Worm (Caenorhabditis elegans) whole organism, L2 larva: ENCODE results near the gene cho-1.
A peak's percentile ranks its signal among the peaks of the same experiment; 100 is the strongest.

Source experiments
- C34F6.9 ChIP-seq: fragments of 150-350 bp; optimal IDR thresholded peaks from 2 replicates; lab custom pipeline; 2014; ENCODE audit warnings: missing biosample characterization, missing genetic modification characterization
- R02D3.7 ChIP-seq: fragments of 150-350 bp; optimal IDR thresholded peaks from 2 replicates; lab custom pipeline; 2014; ENCODE audit warnings: missing biosample characterization, missing genetic modification characterization
- Y55F3AM.14 ChIP-seq: fragments of 200-800 bp; sonication (Bioruptor generic); optimal IDR thresholded peaks from 2 replicates; lab custom pipeline; 2018; ENCODE audit warnings: mild to moderate bottlenecking, missing genetic modification characterization, missing compliant biosample characterization
- alr-1 ChIP-seq: fragments of 150-350 bp; optimal IDR thresholded peaks from 2 replicates; lab custom pipeline; 2014; ENCODE audit warnings: missing biosample characterization, missing genetic modification characterization
- aly-2 ChIP-seq: fragments of 150-350 bp; optimal IDR thresholded peaks from 2 replicates; lab custom pipeline; 2014; ENCODE audit warnings: missing biosample characterization, missing genetic modification characterization
- blmp-1 ChIP-seq: sonication (generic microtip); optimal IDR thresholded peaks from 2 replicates; lab custom pipeline; 2017; ENCODE audit warnings: missing genetic modification characterization, mild to moderate bottlenecking, missing compliant biosample characterization, antibody characterized with exemption, moderate library complexity; ENCODE audit not compliant: insufficient read depth
- ceh-16 ChIP-seq: fragments of 150-350 bp; optimal IDR thresholded peaks from 2 replicates; lab custom pipeline; 2014; ENCODE audit warnings: missing biosample characterization, missing genetic modification characterization
- crh-2 ChIP-seq: sonication (generic microtip); optimal IDR thresholded peaks from 2 replicates; lab custom pipeline; 2017; ENCODE audit warnings: missing biosample characterization, missing genetic modification characterization
- egl-27 ChIP-seq: sonication (generic microtip); optimal IDR thresholded peaks from 3 replicates; lab custom pipeline; 2017; ENCODE audit warnings: missing biosample characterization, missing genetic modification reagents, missing genetic modification characterization
- elt-1 ChIP-seq: fragments of 150-350 bp; optimal IDR thresholded peaks from 2 replicates; lab custom pipeline; 2014; ENCODE audit warnings: missing biosample characterization, missing genetic modification characterization
- fos-1 ChIP-seq: fragments of 150-350 bp; optimal IDR thresholded peaks from 2 replicates; lab custom pipeline; 2014; ENCODE audit warnings: missing biosample characterization, missing genetic modification characterization
- gmeb-1 ChIP-seq: fragments of 150-350 bp; optimal IDR thresholded peaks from 2 replicates; lab custom pipeline; 2014; ENCODE audit warnings: missing biosample characterization, missing genetic modification characterization
- lin-11 ChIP-seq: fragments of 150-350 bp; sonication (generic microtip); optimal IDR thresholded peaks from 2 replicates; lab custom pipeline; 2014; ENCODE audit warnings: missing biosample characterization, missing genetic modification characterization, inconsistent platforms, mixed read lengths
- lin-13 ChIP-seq: fragments of 150-350 bp; optimal IDR thresholded peaks from 2 replicates; lab custom pipeline; 2014; ENCODE audit warnings: missing biosample characterization, missing genetic modification reagents, missing genetic modification characterization
- lsy-2 ChIP-seq, 2 experiments: fragments of 150-350 bp in 1 of 2; sonication (generic microtip) in 1 of 2; optimal IDR thresholded peaks; 2 replicates each; lab custom pipeline; 2014 to 2017; ENCODE audit warnings: missing biosample characterization in 2 of 2, missing genetic modification characterization in 2 of 2
- mab-5 ChIP-seq: fragments of 150-350 bp; optimal IDR thresholded peaks from 2 replicates; lab custom pipeline; 2014; ENCODE audit warnings: missing biosample characterization, missing genetic modification characterization
- mdl-1 ChIP-seq, 2 experiments: fragments of 150-350 bp in 1 of 2; sonication (generic microtip) in 1 of 2; optimal IDR thresholded peaks; 2 replicates each; lab custom pipeline; 2017; ENCODE audit warnings: missing biosample characterization in 2 of 2, missing genetic modification characterization in 2 of 2
- nhr-10 ChIP-seq: sonication (generic microtip); optimal IDR thresholded peaks from 2 replicates; lab custom pipeline; 2017; ENCODE audit warnings: missing biosample characterization, missing genetic modification characterization
- nhr-11 ChIP-seq: fragments of 150-350 bp; optimal IDR thresholded peaks from 2 replicates; lab custom pipeline; 2014; ENCODE audit warnings: missing biosample characterization, missing genetic modification characterization
- nhr-12 ChIP-seq: fragments of 150-350 bp; optimal IDR thresholded peaks from 2 replicates; lab custom pipeline; 2014; ENCODE audit warnings: missing biosample characterization, missing genetic modification characterization
- nhr-129 ChIP-seq: fragments of 150-350 bp; optimal IDR thresholded peaks from 2 replicates; lab custom pipeline; 2014; ENCODE audit warnings: missing biosample characterization, missing genetic modification characterization
- nhr-237 ChIP-seq: fragments of 150-350 bp; optimal IDR thresholded peaks from 2 replicates; lab custom pipeline; 2014; ENCODE audit warnings: missing biosample characterization, missing genetic modification characterization
- nhr-25 ChIP-seq: fragments of 150-350 bp; sonication (generic microtip); optimal IDR thresholded peaks from 3 replicates; lab custom pipeline; 2014; ENCODE audit warnings: missing biosample characterization, missing genetic modification characterization
- nhr-6 ChIP-seq: fragments of 150-350 bp; optimal IDR thresholded peaks from 2 replicates; lab custom pipeline; 2014; ENCODE audit warnings: missing biosample characterization, missing genetic modification characterization
- nhr-77 ChIP-seq: fragments of 150-350 bp; optimal IDR thresholded peaks from 2 replicates; lab custom pipeline; 2014; ENCODE audit warnings: missing biosample characterization, missing genetic modification characterization
- sem-4 ChIP-seq: fragments of 150-350 bp; optimal IDR thresholded peaks from 2 replicates; lab custom pipeline; 2014; ENCODE audit warnings: missing biosample characterization, missing genetic modification reagents, missing genetic modification characterization
- skn-1 ChIP-seq: sonication (generic microtip); optimal IDR thresholded peaks from 2 replicates; lab custom pipeline; 2017; ENCODE audit warnings: missing biosample characterization, missing genetic modification characterization
- sma-3 ChIP-seq: sonication (generic microtip); optimal IDR thresholded peaks from 2 replicates; lab custom pipeline; 2016; ENCODE audit warnings: missing genetic modification reagents, missing genetic modification characterization, missing compliant biosample characterization
- snpc-4 ChIP-seq: fragments of 150-350 bp; optimal IDR thresholded peaks from 2 replicates; lab custom pipeline; 2014; ENCODE audit warnings: missing biosample characterization, missing genetic modification characterization
- unc-39 ChIP-seq: fragments of 150-350 bp; optimal IDR thresholded peaks from 2 replicates; lab custom pipeline; 2014; ENCODE audit warnings: missing biosample characterization, missing genetic modification characterization
- unc-55 ChIP-seq: fragments of 150-350 bp; sonication (generic microtip); optimal IDR thresholded peaks from 3 replicates; lab custom pipeline; 2014; ENCODE audit warnings: missing biosample characterization, missing genetic modification reagents, missing genetic modification characterization
- zag-1 ChIP-seq: fragments of 150-350 bp; optimal IDR thresholded peaks from 2 replicates; lab custom pipeline; 2014; ENCODE audit warnings: missing biosample characterization, missing genetic modification characterization
- ztf-1 ChIP-seq: fragments of 200-800 bp; sonication (Bioruptor generic); conservative IDR thresholded peaks from 2 replicates; pipeline ENCODE4 v1.3.6; 2022; ENCODE audit warnings: missing genetic modification characterization, missing compliant biosample characterization
- ztf-11 ChIP-seq: sonication (generic microtip); optimal IDR thresholded peaks from 2 replicates; lab custom pipeline; 2017; ENCODE audit warnings: missing biosample characterization, missing genetic modification characterization

cho-1 gene

DNA sequence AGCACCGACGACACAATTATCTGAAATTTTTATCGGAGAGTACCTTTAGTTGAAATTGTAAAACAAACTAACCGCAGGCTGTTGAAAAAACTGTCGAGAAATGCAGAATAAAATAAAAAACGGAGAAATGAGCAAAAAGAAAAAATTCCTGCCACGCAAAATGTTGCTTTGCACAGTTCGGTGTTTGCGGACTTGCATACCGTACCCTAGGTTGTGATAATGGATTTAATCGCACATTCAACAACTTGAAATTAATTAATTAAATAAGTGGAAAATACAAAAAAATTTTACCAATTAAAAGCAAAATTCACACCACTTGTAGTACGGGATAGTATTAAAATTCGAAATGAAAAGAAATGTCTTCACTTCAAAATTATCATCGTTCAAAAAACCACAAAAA is 17.0 kb upstream of the cho-1 start:
- TF ChIP-seq lin-13 (GFP tag; lab: Kevin White, UChicago) = peak; percentile 60
- TF ChIP-seq nhr-25 (tag; lab: Kevin White, UChicago) = no peak
- TF ChIP-seq sma-3 (GFP tag; lab: Kevin White, UChicago) = no peak
- peak; percentile 73 for TF ChIP-seq crh-2 (tag; lab: Kevin White, UChicago)
- peak; percentile 81 for TF ChIP-seq nhr-129
- peak; percentile 88 to 98 for TF ChIP-seq lsy-2 (tag; optimal IDR thresholded peaks at IDR 0.05; lab: Kevin White, UChicago)
- peak; percentile 73 for TF ChIP-seq unc-55
- peak; percentile 5 for TF ChIP-seq gmeb-1 (tag; lab: Kevin White, UChicago)
- TF ChIP-seq nhr-6 (tag; lab: Kevin White, UChicago) = peak; percentile 7
- peak; percentile 55 for TF ChIP-seq C34F6.9 (tag; lab: Kevin White, UChicago)
- TF ChIP-seq fos-1 (tag; lab: Kevin White, UChicago) = peak; percentile 9

DNA sequence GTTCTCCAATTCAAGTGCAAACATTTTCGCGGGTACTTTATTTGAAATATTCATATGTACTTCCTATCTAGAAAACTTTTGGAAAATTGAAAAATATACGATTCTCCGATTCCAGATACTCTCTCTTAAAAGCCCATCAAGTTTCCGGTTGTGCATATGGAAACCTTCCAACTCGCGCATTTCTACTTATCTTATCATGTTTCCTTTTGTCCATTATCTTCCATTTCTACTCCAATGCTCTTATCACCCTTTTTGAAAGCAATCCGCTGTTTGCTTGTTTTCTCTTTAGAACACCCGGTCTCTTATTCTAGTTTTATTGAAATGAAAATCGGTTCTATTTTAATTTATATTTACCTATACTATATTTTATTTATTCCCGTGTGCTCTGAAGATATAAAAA is 7.3 kb upstream of the cho-1 start, which contains the start of gene C48D1.5:
Gene C48D1.5 (plus strand): TSS at position 301 of the 400 bp plus-strand sequence.
- TF ChIP-seq nhr-6 (tag; lab: Kevin White, UChicago) = no peak
- TF ChIP-seq sma-3 (GFP tag; lab: Kevin White, UChicago) = no peak
- no peak for TF ChIP-seq ztf-11 (tag; lab: Kevin White, UChicago)
- TF ChIP-seq zag-1 = no peak
- TF ChIP-seq elt-1 = no peak
- TF ChIP-seq nhr-12 (tag; lab: Kevin White, UChicago) = no peak
- TF ChIP-seq egl-27 (tag; lab: Kevin White, UChicago) = no peak
- no peak for TF ChIP-seq nhr-77
- TF ChIP-seq skn-1 (tag; lab: Kevin White, UChicago) = no peak
- TF ChIP-seq aly-2 (tag; lab: Kevin White, UChicago) = no peak
- no peak for TF ChIP-seq nhr-237

DNA sequence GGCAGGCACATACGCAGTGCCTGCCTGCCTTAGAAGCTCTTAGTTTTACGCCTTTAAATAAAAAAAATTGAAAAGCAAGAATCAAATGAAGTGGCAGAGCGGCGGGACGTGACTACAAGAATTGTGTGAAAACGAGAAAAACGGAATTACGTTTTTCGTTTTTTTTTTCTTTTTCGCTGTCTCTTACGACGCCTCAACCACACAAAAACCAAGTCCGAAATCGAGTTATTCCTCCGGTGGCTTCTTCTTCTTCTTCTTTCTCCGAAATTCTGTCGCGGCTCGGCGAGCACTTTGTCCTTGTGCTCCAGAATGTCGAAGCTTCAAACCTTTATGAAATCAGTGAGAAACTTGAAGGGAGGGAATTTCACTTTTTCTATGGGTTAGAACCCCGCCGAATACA is 6.2 kb upstream of the cho-1 start:
- TF ChIP-seq nhr-237 = no peak
- no peak for TF ChIP-seq alr-1 (tag; lab: Kevin White, UChicago)
- no peak for TF ChIP-seq ztf-1 (GFP tag; lab: Robert Waterston, UW)
- TF ChIP-seq blmp-1 (tag; lab: Kevin White, UChicago) = no peak
- TF ChIP-seq skn-1 (tag; lab: Kevin White, UChicago) = no peak
- TF ChIP-seq snpc-4 = no peak
- no peak for TF ChIP-seq sem-4 (tag; lab: Kevin White, UChicago)
- TF ChIP-seq nhr-77 = no peak
- TF ChIP-seq mab-5 (tag; lab: Kevin White, UChicago) = no peak
- no peak for TF ChIP-seq nhr-10 (tag; lab: Kevin White, UChicago)
- TF ChIP-seq mdl-1 (tag; optimal IDR thresholded peaks at IDR 0.05; lab: Kevin White, UChicago) = no peak

DNA sequence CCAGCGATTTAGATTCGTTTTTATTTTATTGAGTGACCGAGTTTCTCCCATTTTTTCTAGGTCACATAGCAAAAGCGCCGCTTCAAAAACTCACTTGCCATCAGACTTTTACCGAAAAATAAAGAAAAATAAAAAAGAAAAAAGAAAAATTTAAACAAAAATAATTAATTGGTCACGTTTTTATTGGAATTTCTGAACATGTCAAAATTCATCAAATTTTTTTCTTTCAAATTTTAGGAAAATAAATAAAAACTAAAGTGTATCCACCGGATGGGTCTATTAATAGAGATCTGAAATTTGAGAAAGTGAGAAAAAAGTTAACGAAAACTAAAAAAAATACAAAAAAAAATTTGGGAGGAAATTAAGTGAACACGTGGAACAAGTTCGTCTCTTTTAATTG is 4.8 kb downstream of the cho-1 start, which contains the start of gene C48D1.9:
Gene C48D1.9 (minus strand): TSS at position 101 of the 400 bp plus-strand sequence.
- no peak for TF ChIP-seq skn-1 (tag; lab: Kevin White, UChicago)

DNA sequence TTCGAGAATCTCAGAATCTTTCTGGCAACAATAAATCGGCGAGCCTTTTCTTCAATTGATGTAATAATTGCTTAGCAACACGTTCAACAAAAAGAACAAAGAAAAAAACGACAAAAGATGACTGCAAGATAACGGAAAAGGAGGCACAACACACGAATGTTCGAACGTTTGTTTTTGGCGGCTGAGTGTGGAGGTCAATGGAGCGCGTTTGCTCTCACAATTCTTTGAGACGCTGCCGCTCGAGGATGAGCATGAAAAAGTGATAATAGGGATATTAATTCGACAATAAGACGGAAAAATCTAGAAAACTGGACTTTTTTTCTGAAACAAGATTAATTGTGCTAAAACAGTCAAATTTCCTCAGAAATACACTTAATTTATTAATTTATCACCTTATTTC is 8.5 kb downstream of the cho-1 start:
- TF ChIP-seq egl-27 (tag; lab: Kevin White, UChicago) (no peak), lsy-2 (tag; optimal IDR thresholded peaks at IDR 0.05; lab: Kevin White, UChicago) (peak in 1 of 2 experiments; percentile 45), unc-55 (peak; percentile 50), nhr-129 (peak; percentile 84), gmeb-1 (tag; lab: Kevin White, UChicago) (peak; percentile 65), fos-1 (tag; lab: Kevin White, UChicago) (peak; percentile 7), nhr-77 (no peak), C34F6.9 (tag; lab: Kevin White, UChicago) (peak; percentile 38)
- TF ChIP-seq, all 48 proteins: peak for 6

DNA sequence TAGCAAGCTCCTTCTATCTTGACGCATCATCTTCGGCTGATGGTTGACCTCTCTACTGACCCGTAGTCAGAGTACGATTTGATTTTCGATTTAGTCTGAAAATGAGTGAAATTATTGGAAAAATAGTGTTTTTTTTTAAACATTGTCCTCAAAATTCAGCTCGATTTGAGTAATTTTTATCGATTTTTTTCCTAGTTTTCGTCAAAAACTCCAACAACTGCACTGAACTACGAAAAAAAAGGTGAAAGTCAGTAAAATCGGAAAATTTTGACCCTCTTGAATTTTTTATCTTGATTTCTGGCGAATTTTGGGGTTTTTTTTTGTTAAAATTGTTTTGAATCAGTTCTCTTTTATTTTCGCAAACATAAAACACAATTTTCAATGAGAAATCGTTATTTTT is 10.3 kb downstream of the cho-1 start, which contains the start of gene ced-3:
Gene ced-3 (minus strand): TSS at position 101 of the 400 bp plus-strand sequence.
- TF ChIP-seq skn-1 (tag; lab: Kevin White, UChicago) (no peak), elt-1 (no peak), unc-39 (tag; lab: Kevin White, UChicago) (no peak), aly-2 (tag; lab: Kevin White, UChicago) (no peak), snpc-4 (no peak), ceh-16 (tag; lab: Kevin White, UChicago) (no peak), lin-11 (tag; lab: Kevin White, UChicago) (no peak), R02D3.7 (no peak), sem-4 (tag; lab: Kevin White, UChicago) (no peak), alr-1 (tag; lab: Kevin White, UChicago) (no peak), gmeb-1 (tag; lab: Kevin White, UChicago) (no peak), fos-1 (tag; lab: Kevin White, UChicago) (no peak), ztf-1 (GFP tag; lab: Robert Waterston, UW) (no peak), nhr-11 (no peak), nhr-10 (tag; lab: Kevin White, UChicago) (no peak), nhr-12 (tag; lab: Kevin White, UChicago) (no peak), Y55F3AM.14 (GFP tag; lab: Kevin White, UChicago) (no peak)
